Worm (Caenorhabditis elegans) whole organism, L4/young adult: ENCODE data around the gene srh-140.
"Not testable (repeated sequence)": the region's sequence is repeated elsewhere in the genome, so short reads cannot be mapped to it uniquely, and the experiment has no call there.

Experiments used
- W03F9.2 ChIP-seq: fragments of 150-350 bp; optimal IDR thresholded peaks from 2 replicates; lab custom pipeline; 2014; ENCODE audit warnings: missing biosample characterization, missing genetic modification characterization
- him-1 ChIP-seq: sonication (generic microtip); optimal IDR thresholded peaks from 2 replicates; lab custom pipeline; 2016; ENCODE audit warnings: missing genotype, missing genetic modification reagents, missing genetic modification characterization, missing compliant biosample characterization

- not testable (repeated sequence) for TF ChIP-seq W03F9.2, him-1 (tag; lab: Kevin White, UChicago)
These were observed 32.7 kb downstream of the srh-140 start, which contains the start of gene str-8 for ce11 chrV:15754731-15755130.
